Worm (Caenorhabditis elegans) whole organism, L4/young adult: ENCODE data around the gene str-165.

Experiments
- W03F9.2 ChIP-seq: fragments of 150-350 bp; optimal IDR thresholded peaks from 2 replicates; lab custom pipeline; 2014; ENCODE audit warnings: missing biosample characterization, missing genetic modification characterization
- him-1 ChIP-seq: sonication (generic microtip); optimal IDR thresholded peaks from 2 replicates; lab custom pipeline; 2016; ENCODE audit warnings: missing genotype, missing genetic modification reagents, missing genetic modification characterization, missing compliant biosample characterization

- TF ChIP-seq W03F9.2 (tag; lab: Kevin White, UChicago), result no peak
- no peak for TF ChIP-seq him-1 (tag; lab: Kevin White, UChicago)
Measured at ce11 chrV:13807232-13807631, 23.7 kb upstream of the str-165 start, which contains the start of gene swan-1.
